Fruit fly (Drosophila melanogaster): Measurements from ENCODE around the gene Dhc36C.

- TF ChIP-seq CTCF (optimal IDR thresholded peaks at IDR 0.05) (peak in 1 of 2 experiments; percentile 28), CG8478 (optimal IDR thresholded peaks at IDR 0.05) (no peak)
Measured at dm6 chr2L:17477710-17478109, 23.5 kb upstream of the Dhc36C start, which contains the start of gene cass.
